Worm (Caenorhabditis elegans): ENCODE data around the gene srlf-10.
"Not testable (repeated sequence)": the region's sequence is repeated elsewhere in the genome, so short reads cannot be mapped to it uniquely, and the experiment has no call there.

The srlf-10 gene

ce11 chrIII:13401673-13402258 lies at the start of gene srlf-10, which contains the start of gene srlf-9:
TSS of gene srlf-10 (plus strand) at chrIII:13402208.
TSS of gene srlf-9 (minus strand) at chrIII:13401773.
- TF ChIP-seq ref-1 (GFP tag; conservative IDR thresholded peaks at IDR 0.05); med-1 (GFP tag; optimal IDR thresholded peaks at IDR 0.05; ENCODE audit: insufficient read depth); flt-1 (GFP tag; IDR thresholded peaks at IDR 0.05): not testable (repeated sequence)

DNA sequence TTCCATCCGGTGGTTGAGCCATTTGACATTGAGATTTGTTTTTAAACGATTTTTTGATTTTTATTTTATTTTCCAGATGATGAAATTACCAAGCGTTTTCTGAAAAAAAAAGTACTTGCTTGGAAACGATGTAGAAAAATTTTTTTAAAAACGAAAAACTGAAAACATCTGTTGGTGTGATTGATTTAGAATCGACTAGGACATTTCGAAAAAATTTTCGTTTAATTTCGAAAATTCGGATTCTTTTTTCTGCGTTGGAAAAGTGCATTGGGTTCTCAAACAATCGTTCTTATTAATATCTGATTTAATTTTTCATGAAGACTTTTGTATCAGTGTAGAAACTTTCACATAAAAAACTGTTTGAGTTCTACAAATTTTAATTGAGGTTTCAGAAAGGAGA lies 42.8 kb upstream of the srlf-10 start, which contains the start of gene F53A2.9:
F53A2.9 (minus strand) TSS at position 101 of the 400 bp plus-strand sequence.
- no peak for TF ChIP-seq flt-1 (GFP tag; IDR thresholded peaks at IDR 0.05)
- no peak for TF ChIP-seq tab-1 (GFP tag; IDR thresholded peaks at IDR 0.05)
- no peak for TF ChIP-seq med-1 (GFP tag; optimal IDR thresholded peaks at IDR 0.05; ENCODE audit: insufficient read depth)
- TF ChIP-seq cog-1 (tag; optimal IDR thresholded peaks at IDR 0.05) = no peak

DNA sequence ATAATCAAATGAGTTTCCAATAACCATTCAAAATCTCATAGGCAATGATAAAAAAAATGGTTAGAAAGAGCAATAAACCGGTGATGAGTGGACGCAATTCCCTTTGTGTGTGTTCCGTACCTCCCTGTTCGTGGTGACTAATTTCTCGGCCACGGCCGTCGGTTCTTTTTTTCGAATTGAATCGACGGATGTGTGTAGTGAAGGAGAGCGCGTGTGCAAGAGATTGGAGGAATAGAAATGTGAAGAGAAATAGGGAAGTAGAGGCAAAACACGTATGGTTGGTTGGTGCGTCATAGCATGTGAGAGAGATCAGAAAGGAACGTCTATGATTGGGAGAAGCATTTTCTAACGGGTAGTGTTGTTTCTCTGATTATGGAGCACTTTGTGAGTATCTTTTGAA lies 42.2 kb upstream of the srlf-10 start:
- 0 out of 2 replicates have a peak, but pooled peaks have one; percentile 44 for TF ChIP-seq flt-1 (GFP tag; IDR thresholded peaks at IDR 0.05)
- no peak for TF ChIP-seq ztf-23 (GFP tag; IDR thresholded peaks at IDR 0.05)

ce11 chrIII:13370980-13371379 lies 31.0 kb upstream of the srlf-10 start, which contains the start of gene T03F6.9:
TSS of gene T03F6.9 (minus strand) at chrIII:13371080.
- TF ChIP-seq tab-1 (GFP tag; IDR thresholded peaks at IDR 0.05) (no peak), ref-1 (GFP tag; conservative IDR thresholded peaks at IDR 0.05) (no peak), klf-2 (GFP tag; conservative IDR thresholded peaks at IDR 0.05) (no peak), med-1 (GFP tag; optimal IDR thresholded peaks at IDR 0.05; ENCODE audit: insufficient read depth) (no peak), ztf-29 (GFP tag; IDR thresholded peaks at IDR 0.05) (no peak), ztf-23 (GFP tag; IDR thresholded peaks at IDR 0.05) (no peak), flt-1 (GFP tag; IDR thresholded peaks at IDR 0.05) (no peak), cog-1 (tag; optimal IDR thresholded peaks at IDR 0.05) (no peak), T22C8.4 (GFP tag; IDR thresholded peaks at IDR 0.05) (no peak)

ce11 chrIII:13376304-13376760 lies 25.7 kb upstream of the srlf-10 start, which contains the start of gene lis-1:
TSS of gene lis-1 (minus strand) at chrIII:13376710.
- no peak for TF ChIP-seq ref-1 (GFP tag; conservative IDR thresholded peaks at IDR 0.05)
- TF ChIP-seq cog-1 (tag; optimal IDR thresholded peaks at IDR 0.05) = no peak
- TF ChIP-seq ztf-29 (GFP tag; IDR thresholded peaks at IDR 0.05) = no peak
- no peak for TF ChIP-seq ztf-23 (GFP tag; IDR thresholded peaks at IDR 0.05)
- TF ChIP-seq T22C8.4 (GFP tag; IDR thresholded peaks at IDR 0.05) = no peak
- no peak for TF ChIP-seq tab-1 (GFP tag; IDR thresholded peaks at IDR 0.05)
- TF ChIP-seq med-1 (GFP tag; optimal IDR thresholded peaks at IDR 0.05; ENCODE audit: insufficient read depth) = no peak
- no peak for TF ChIP-seq flt-1 (GFP tag; IDR thresholded peaks at IDR 0.05)
- TF ChIP-seq klf-2 (GFP tag; conservative IDR thresholded peaks at IDR 0.05) = no peak

ce11 chrIII:13377249-13377648 lies 24.8 kb upstream of the srlf-10 start:
- TF ChIP-seq ztf-23 (GFP tag; IDR thresholded peaks at IDR 0.05) = no peak
- TF ChIP-seq ref-1 (GFP tag; conservative IDR thresholded peaks at IDR 0.05) = no peak
- TF ChIP-seq T22C8.4 (GFP tag; IDR thresholded peaks at IDR 0.05) = no peak
- no peak for TF ChIP-seq med-1 (GFP tag; optimal IDR thresholded peaks at IDR 0.05; ENCODE audit: insufficient read depth)
- no peak for TF ChIP-seq tab-1 (GFP tag; IDR thresholded peaks at IDR 0.05)
- no peak for TF ChIP-seq flt-1 (GFP tag; IDR thresholded peaks at IDR 0.05)
- TF ChIP-seq klf-2 (GFP tag; conservative IDR thresholded peaks at IDR 0.05) = no peak

- TF ChIP-seq tab-1 (GFP tag; IDR thresholded peaks at IDR 0.05) (no peak), med-1 (GFP tag; optimal IDR thresholded peaks at IDR 0.05; ENCODE audit: insufficient read depth) (no peak), T22C8.4 (GFP tag; IDR thresholded peaks at IDR 0.05) (no peak), ztf-29 (GFP tag; IDR thresholded peaks at IDR 0.05) (no peak), flt-1 (GFP tag; IDR thresholded peaks at IDR 0.05) (no peak), klf-2 (GFP tag; conservative IDR thresholded peaks at IDR 0.05) (no peak), ztf-23 (GFP tag; IDR thresholded peaks at IDR 0.05) (no peak), ref-1 (GFP tag; conservative IDR thresholded peaks at IDR 0.05) (no peak), cog-1 (tag; optimal IDR thresholded peaks at IDR 0.05) (no peak)
Measured at ce11 chrIII:13378242-13378641, 23.8 kb upstream of the srlf-10 start, which contains the start of gene T03F6.10. TSS of gene T03F6.10 (minus strand) at chrIII:13378342.

ce11 chrIII:13380196-13380595 lies 21.8 kb upstream of the srlf-10 start, which contains the start of gene T03F6.6:
TSS of gene T03F6.6 (minus strand) at chrIII:13380296.
- TF ChIP-seq ztf-23 (GFP tag; IDR thresholded peaks at IDR 0.05) (no peak), tab-1 (GFP tag; IDR thresholded peaks at IDR 0.05) (no peak), flt-1 (GFP tag; IDR thresholded peaks at IDR 0.05) (no peak), klf-2 (GFP tag; conservative IDR thresholded peaks at IDR 0.05) (no peak), T22C8.4 (GFP tag; IDR thresholded peaks at IDR 0.05) (no peak), ztf-29 (GFP tag; IDR thresholded peaks at IDR 0.05) (no peak), cog-1 (tag; optimal IDR thresholded peaks at IDR 0.05) (no peak), med-1 (GFP tag; optimal IDR thresholded peaks at IDR 0.05; ENCODE audit: insufficient read depth) (no peak), ref-1 (GFP tag; conservative IDR thresholded peaks at IDR 0.05) (no peak)

- no peak for TF ChIP-seq ztf-29 (GFP tag; IDR thresholded peaks at IDR 0.05)
Measured at ce11 chrIII:13380881-13381280, 21.1 kb upstream of the srlf-10 start.

DNA sequence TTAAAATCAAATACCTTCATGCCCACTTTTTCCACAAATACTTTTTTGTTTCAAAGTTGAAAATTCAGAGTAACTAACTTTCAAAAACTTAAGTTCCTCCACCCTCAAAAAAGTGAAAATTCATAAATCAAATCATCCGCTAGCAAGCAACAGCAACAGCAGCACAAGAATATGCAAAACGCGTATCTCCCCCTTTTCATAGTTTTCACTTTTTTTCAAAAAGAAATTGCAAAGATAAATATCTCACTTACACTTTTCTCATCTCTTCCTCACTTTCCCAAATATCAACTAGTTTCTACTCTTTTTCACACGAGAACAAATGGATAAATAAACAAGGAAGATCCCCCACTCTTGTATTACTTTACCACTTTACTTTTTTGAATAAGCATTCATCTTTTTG lies 20.3 kb upstream of the srlf-10 start:
- no peak for TF ChIP-seq med-1 (GFP tag; optimal IDR thresholded peaks at IDR 0.05; ENCODE audit: insufficient read depth)
- no peak for TF ChIP-seq flt-1 (GFP tag; IDR thresholded peaks at IDR 0.05)
- TF ChIP-seq ref-1 (GFP tag; conservative IDR thresholded peaks at IDR 0.05) = no peak
- no peak for TF ChIP-seq ztf-29 (GFP tag; IDR thresholded peaks at IDR 0.05)
- no peak for TF ChIP-seq klf-2 (GFP tag; conservative IDR thresholded peaks at IDR 0.05)
- no peak for TF ChIP-seq cog-1 (tag; optimal IDR thresholded peaks at IDR 0.05)
- no peak for TF ChIP-seq T22C8.4 (GFP tag; IDR thresholded peaks at IDR 0.05)
- TF ChIP-seq tab-1 (GFP tag; IDR thresholded peaks at IDR 0.05) = no peak
- no peak for TF ChIP-seq ztf-23 (GFP tag; IDR thresholded peaks at IDR 0.05)
